Fruit fly (Drosophila melanogaster): ENCODE data around the gene CG5292.

DNA sequence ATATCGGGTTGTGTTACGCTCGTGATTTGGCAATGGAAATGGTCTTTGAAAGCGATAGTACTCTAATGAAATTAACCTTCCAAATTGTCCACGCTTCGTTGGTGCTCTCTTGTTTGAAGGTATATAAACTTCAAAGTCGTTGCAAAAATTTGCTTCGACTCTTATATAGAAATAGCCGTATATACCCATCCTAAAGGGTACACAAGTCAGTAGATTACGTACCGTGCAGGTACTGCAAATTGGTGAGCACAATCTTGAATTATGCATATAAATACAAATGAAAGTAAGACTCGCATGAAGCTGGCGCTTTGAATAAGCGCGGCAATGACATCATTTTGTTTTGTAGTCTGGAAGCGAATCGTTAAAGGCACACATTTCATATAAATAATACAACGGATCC, 35.4 kb upstream of the CG5292 start:
- TF ChIP-seq CG17806 (tag; optimal IDR thresholded peaks at IDR 0.05) (peak; percentile 14), Pif1B (GFP tag; optimal IDR thresholded peaks at IDR 0.05) (no peak), EcR (GFP tag; optimal IDR thresholded peaks at IDR 0.05) (no peak), D1 (tag; optimal IDR thresholded peaks at IDR 0.05) (no peak), gl (tag; optimal IDR thresholded peaks at IDR 0.05) (no peak), CG12605 (GFP tag; IDR thresholded peaks at IDR 0.05) (no peak), CG10348 (GFP tag; IDR thresholded peaks at IDR 0.05) (no peak)
